Worm (Caenorhabditis elegans) whole organism, mixed stage, embryonic: ENCODE data around the gene daf-41.

ENCODE experiments used
- M03D4.4 ChIP-seq: sonication (generic microtip); optimal IDR thresholded peaks from 2 replicates; lab custom pipeline; 2017; ENCODE audit warnings: mild to moderate bottlenecking, missing genetic modification characterization, missing compliant biosample characterization
- bed-3 ChIP-seq: fragments of 200-800 bp; sonication (Bioruptor generic); optimal IDR thresholded peaks from 3 replicates; lab custom pipeline; 2018; ENCODE audit warnings: mild to moderate bottlenecking, missing genetic modification characterization, moderate library complexity, missing compliant biosample characterization
- blmp-1 ChIP-seq: fragments of 150-350 bp; optimal IDR thresholded peaks from 2 replicates; lab custom pipeline; 2014; ENCODE audit warnings: missing biosample characterization, missing genetic modification characterization
- ceh-39 ChIP-seq: fragments of 150-350 bp; optimal IDR thresholded peaks from 2 replicates; lab custom pipeline; 2014; ENCODE audit warnings: missing biosample characterization, missing genetic modification characterization
- ceh-43 ChIP-seq: fragments of 200-800 bp; sonication (Bioruptor generic); optimal IDR thresholded peaks from 2 replicates; lab custom pipeline; 2018; ENCODE audit warnings: mild to moderate bottlenecking, missing genetic modification characterization, moderate library complexity, missing compliant biosample characterization
- ceh-83 ChIP-seq: fragments of 200-800 bp; sonication (Bioruptor generic); optimal IDR thresholded peaks from 2 replicates; lab custom pipeline; 2018; ENCODE audit warnings: mild to moderate bottlenecking, missing genetic modification characterization, missing compliant biosample characterization
- ces-1 ChIP-seq: fragments of 150-350 bp; optimal IDR thresholded peaks from 2 replicates; lab custom pipeline; 2014; ENCODE audit warnings: missing biosample characterization, missing genetic modification reagents, missing genetic modification characterization
- cnd-1 ChIP-seq: fragments of 200-800 bp; sonication (Bioruptor generic); optimal IDR thresholded peaks from 2 replicates; lab custom pipeline; 2018; ENCODE audit warnings: mild to moderate bottlenecking, missing genetic modification characterization, missing compliant biosample characterization
- drap-1 ChIP-seq: fragments of 200-800 bp; sonication (Bioruptor generic); optimal IDR thresholded peaks from 3 replicates; lab custom pipeline; 2018; ENCODE audit warnings: mild to moderate bottlenecking, missing genetic modification characterization, missing compliant biosample characterization
- elt-1 ChIP-seq: sonication (generic microtip); optimal IDR thresholded peaks from 2 replicates; lab custom pipeline; 2017; ENCODE audit warnings: missing genetic modification characterization, mild to moderate bottlenecking, missing compliant biosample characterization, antibody characterized with exemption, moderate library complexity, borderline replicate concordance; ENCODE audit not compliant: insufficient read depth
- flh-1 ChIP-seq: fragments of 200-800 bp; sonication (Bioruptor generic); optimal IDR thresholded peaks from 2 replicates; lab custom pipeline; 2018; ENCODE audit warnings: mild to moderate bottlenecking, missing genetic modification characterization, moderate library complexity, missing compliant biosample characterization
- ham-2 ChIP-seq: fragments of 200-800 bp; sonication (Bioruptor generic); optimal IDR thresholded peaks from 2 replicates; lab custom pipeline; 2018; ENCODE audit warnings: mild to moderate bottlenecking, missing genetic modification characterization, missing compliant biosample characterization
- hlh-1 ChIP-seq: fragments of 150-350 bp; optimal IDR thresholded peaks from 2 replicates; lab custom pipeline; 2014; ENCODE audit warnings: missing biosample characterization, missing genetic modification reagents, missing genetic modification characterization
- lin-13 ChIP-seq: fragments of 150-350 bp; optimal IDR thresholded peaks from 2 replicates; lab custom pipeline; 2014; ENCODE audit warnings: missing biosample characterization, missing genetic modification characterization
- lin-32 ChIP-seq: fragments of 200-800 bp; sonication (Bioruptor generic); optimal IDR thresholded peaks from 2 replicates; lab custom pipeline; 2018; ENCODE audit warnings: mild to moderate bottlenecking, missing genetic modification characterization, missing compliant biosample characterization
- lsy-2 ChIP-seq: fragments of 150-350 bp; optimal IDR thresholded peaks from 2 replicates; lab custom pipeline; 2014; ENCODE audit warnings: missing biosample characterization, missing genetic modification characterization
- mls-2 ChIP-seq: sonication (generic microtip); optimal IDR thresholded peaks from 2 replicates; lab custom pipeline; 2016; ENCODE audit warnings: mild to moderate bottlenecking, missing genetic modification characterization, moderate library complexity, missing compliant biosample characterization
- nhr-12 ChIP-seq: fragments of 150-350 bp; optimal IDR thresholded peaks from 2 replicates; lab custom pipeline; 2014; ENCODE audit warnings: missing biosample characterization, missing genetic modification characterization
- nhr-2 ChIP-seq: fragments of 150-350 bp; optimal IDR thresholded peaks from 2 replicates; lab custom pipeline; 2014; ENCODE audit warnings: missing biosample characterization, missing genetic modification characterization
- nhr-28 ChIP-seq: fragments of 150-350 bp; optimal IDR thresholded peaks from 2 replicates; lab custom pipeline; 2014; ENCODE audit warnings: missing biosample characterization, missing genetic modification characterization
- nhr-76 ChIP-seq: sonication (generic microtip); optimal IDR thresholded peaks from 2 replicates; lab custom pipeline; 2017; ENCODE audit warnings: missing biosample characterization, missing genetic modification characterization
- pha-4 ChIP-seq: fragments of 150-350 bp; optimal IDR thresholded peaks from 2 replicates; lab custom pipeline; 2018; ENCODE audit warnings: missing biosample characterization, missing genetic modification reagents, missing genetic modification characterization
- sem-2 ChIP-seq: fragments of 200-800 bp; sonication (Bioruptor generic); optimal IDR thresholded peaks from 2 replicates; lab custom pipeline; 2018; ENCODE audit warnings: mild to moderate bottlenecking, missing genetic modification characterization, missing compliant biosample characterization
- snpc-4 ChIP-seq: fragments of 150-350 bp; optimal IDR thresholded peaks from 2 replicates; lab custom pipeline; 2014; ENCODE audit warnings: missing biosample characterization, missing genetic modification characterization
- sptf-1 ChIP-seq: sonication (generic microtip); optimal IDR thresholded peaks from 2 replicates; lab custom pipeline; 2017; ENCODE audit warnings: mild to moderate bottlenecking, missing genetic modification characterization, moderate library complexity, missing compliant biosample characterization
- tbx-8 ChIP-seq: fragments of 200-800 bp; sonication (Bioruptor generic); optimal IDR thresholded peaks from 2 replicates; lab custom pipeline; 2018; ENCODE audit warnings: mild to moderate bottlenecking, missing genetic modification characterization, moderate library complexity, missing compliant biosample characterization
- unc-120 ChIP-seq: sonication (generic microtip); optimal IDR thresholded peaks from 2 replicates; lab custom pipeline; 2017; ENCODE audit warnings: missing genetic modification characterization, missing compliant biosample characterization; ENCODE audit not compliant: poor library complexity, severe bottlenecking
- unc-39 ChIP-seq: fragments of 150-350 bp; optimal IDR thresholded peaks from 2 replicates; lab custom pipeline; 2014; ENCODE audit warnings: missing biosample characterization, missing genetic modification characterization
- unc-62 ChIP-seq: fragments of 150-350 bp; optimal IDR thresholded peaks from 2 replicates; lab custom pipeline; 2014; ENCODE audit warnings: missing biosample characterization, missing genetic modification reagents, missing genetic modification characterization
- zip-8 ChIP-seq: fragments of 150-350 bp; optimal IDR thresholded peaks from 2 replicates; lab custom pipeline; 2014; ENCODE audit warnings: missing biosample characterization, missing genetic modification characterization
- ztf-11 ChIP-seq: fragments of 150-350 bp; optimal IDR thresholded peaks from 2 replicates; lab custom pipeline; 2014; ENCODE audit warnings: missing biosample characterization, missing genetic modification characterization

Gene daf-41

ce11 chrIII:5254108-5254507 lies 20.5 kb downstream of the daf-41 start, which contains the start of the genes sumv-1 and gop-1:
Gene sumv-1 (minus strand): TSS chrIII:5254187.
Gene gop-1 (plus strand): TSS chrIII:5254438.
- TF ChIP-seq snpc-4 (tag; lab: Kevin White, UChicago), result no peak
- TF ChIP-seq ces-1 (GFP tag; lab: Kevin White, UChicago), result peak; percentile 36
- no peak for TF ChIP-seq ceh-43 (GFP tag; lab: Kevin White, UChicago)

DNA sequence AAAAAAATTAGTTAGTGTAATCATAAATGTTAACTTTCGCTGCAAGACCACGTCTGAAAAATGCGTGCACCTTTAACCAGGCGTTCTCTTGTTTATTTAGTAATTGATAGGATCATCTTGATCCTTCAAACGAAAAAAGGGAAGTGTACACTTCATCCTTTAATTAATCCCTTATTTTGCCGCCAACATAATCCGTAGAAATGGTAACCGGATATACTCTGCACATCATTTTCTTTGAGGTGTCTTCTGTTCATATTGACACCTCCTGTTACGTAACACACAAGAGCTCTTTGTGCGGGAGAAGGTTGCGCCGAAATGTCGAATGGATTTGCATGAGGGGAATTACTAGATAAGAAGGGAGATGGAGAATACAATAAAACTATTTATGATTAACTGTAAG lies 25.9 kb downstream of the daf-41 start:
- TF ChIP-seq bed-3 (no peak), zip-8 (peak; percentile 14), unc-120 (tag; lab: Kevin White, UChicago) (no peak), sptf-1 (tag; lab: Kevin White, UChicago) (no peak), nhr-2 (tag; lab: Kevin White, UChicago) (peak; percentile 81), M03D4.4 (tag; lab: Kevin White, UChicago) (no peak)

- TF ChIP-seq mls-2 (tag; lab: Kevin White, UChicago) (no peak), nhr-2 (tag; lab: Kevin White, UChicago) (peak; percentile 92)
Measured at ce11 chrIII:5245067-5245466, 29.5 kb downstream of the daf-41 start.

DNA sequence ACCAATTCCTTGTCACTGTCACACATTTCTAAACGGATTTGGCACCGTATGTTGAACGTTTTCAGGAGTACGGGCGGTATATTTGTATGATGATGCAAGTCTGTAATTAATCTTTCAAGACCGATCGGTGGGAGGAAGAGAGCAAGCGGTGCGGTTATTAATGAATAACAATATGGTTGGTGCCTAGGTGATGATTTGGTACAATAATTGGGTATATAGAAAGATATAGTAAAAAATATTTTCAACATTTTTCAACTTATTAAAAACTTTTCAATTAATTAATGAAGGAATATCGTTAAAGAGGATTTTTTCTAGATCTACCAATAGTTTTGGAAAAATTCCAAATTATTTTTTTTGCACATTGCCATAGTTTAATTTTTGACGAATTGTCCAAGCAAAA lies 30.0 kb downstream of the daf-41 start, which contains the start of gene cnd-1:
Gene cnd-1, minus strand, starts transcription at position 101 of the 400 bp plus-strand sequence.
- no peak for TF ChIP-seq bed-3
- no peak for TF ChIP-seq nhr-76
- no peak for TF ChIP-seq nhr-12 (tag; lab: Kevin White, UChicago)
- peak; percentile 72 for TF ChIP-seq nhr-2 (tag; lab: Kevin White, UChicago)
- no peak for TF ChIP-seq flh-1
- no peak for TF ChIP-seq lsy-2 (tag; lab: Kevin White, UChicago)

DNA sequence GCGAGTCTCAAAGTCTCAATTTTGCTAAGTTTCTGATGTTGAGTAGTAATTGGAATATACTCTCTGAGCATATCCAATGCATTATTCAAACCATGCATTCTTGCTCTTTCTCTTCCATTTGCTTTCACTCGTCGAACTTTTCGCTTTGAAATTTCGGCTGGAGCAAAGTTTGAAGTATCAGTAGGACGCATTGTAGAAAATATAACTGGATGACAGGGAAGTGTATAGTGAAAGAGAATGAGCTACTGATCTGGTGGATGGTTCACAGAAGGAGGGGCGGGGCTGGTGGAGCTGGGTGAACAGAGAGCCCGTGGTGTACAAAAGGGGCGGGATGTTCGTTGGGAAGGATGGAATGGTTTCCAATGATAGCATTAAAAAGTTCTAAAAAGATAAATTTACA lies 32.7 kb downstream of the daf-41 start:
- no peak for TF ChIP-seq lsy-2 (tag; lab: Kevin White, UChicago)
- no peak for TF ChIP-seq lin-13 (tag; lab: Kevin White, UChicago)
- TF ChIP-seq cnd-1 (tag; lab: Kevin White, UChicago), result no peak
- no peak for TF ChIP-seq blmp-1 (tag; lab: Kevin White, UChicago)
- no peak for TF ChIP-seq elt-1
- TF ChIP-seq sem-2 (GFP tag; lab: Kevin White, UChicago), result no peak
- TF ChIP-seq nhr-2 (tag; lab: Kevin White, UChicago), result no peak

DNA sequence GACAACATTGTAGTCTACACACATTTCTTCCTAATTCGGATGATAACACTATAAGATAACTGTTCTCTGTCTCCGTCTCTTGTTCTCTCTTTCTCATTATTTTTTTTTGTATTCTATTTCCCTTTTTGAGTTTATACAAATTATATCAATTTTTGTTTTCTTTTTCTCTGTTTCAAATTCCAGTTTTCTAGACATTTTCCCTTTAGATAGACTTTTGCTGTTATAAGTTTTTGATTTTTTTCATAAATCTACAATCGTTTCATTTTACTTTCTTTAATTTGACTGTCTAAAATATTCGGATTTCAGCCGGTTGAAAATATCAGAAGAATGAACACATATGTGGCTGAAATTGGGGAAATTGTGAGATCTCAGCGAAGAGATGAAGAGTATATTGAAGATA lies 38.5 kb downstream of the daf-41 start, which contains the start of gene prx-10:
Gene prx-10, plus strand, starts transcription at position 301 of the 400 bp plus-strand sequence.
- TF ChIP-seq ceh-43 (GFP tag; lab: Kevin White, UChicago) (no peak), lin-13 (tag; lab: Kevin White, UChicago) (no peak), unc-39 (tag; lab: Kevin White, UChicago) (no peak), cnd-1 (tag; lab: Kevin White, UChicago) (no peak), lin-32 (no peak), ham-2 (GFP tag; lab: Kevin White, UChicago) (no peak), ces-1 (GFP tag; lab: Kevin White, UChicago) (no peak), snpc-4 (tag; lab: Kevin White, UChicago) (no peak), tbx-8 (no peak), lsy-2 (tag; lab: Kevin White, UChicago) (no peak), unc-120 (tag; lab: Kevin White, UChicago) (no peak), drap-1 (GFP tag; lab: Kevin White, UChicago) (no peak), zip-8 (no peak), sem-2 (GFP tag; lab: Kevin White, UChicago) (no peak), hlh-1 (no peak), unc-62 (GFP tag; lab: Kevin White, UChicago) (no peak), nhr-28 (tag; lab: Kevin White, UChicago) (no peak)

- no peak for TF ChIP-seq nhr-12 (tag; lab: Kevin White, UChicago)
- TF ChIP-seq elt-1, result no peak
- no peak for TF ChIP-seq ztf-11 (tag; lab: Kevin White, UChicago)
- no peak for TF ChIP-seq ceh-83 (GFP tag; lab: Kevin White, UChicago)
- no peak for TF ChIP-seq ces-1 (GFP tag; lab: Kevin White, UChicago)
- no peak for TF ChIP-seq zip-8
- TF ChIP-seq sptf-1 (tag; lab: Kevin White, UChicago), result no peak
- TF ChIP-seq cnd-1 (tag; lab: Kevin White, UChicago), result no peak
- no peak for TF ChIP-seq flh-1
- TF ChIP-seq lin-13 (tag; lab: Kevin White, UChicago), result no peak
- no peak for TF ChIP-seq hlh-1
- no peak for TF ChIP-seq M03D4.4 (tag; lab: Kevin White, UChicago)
- no peak for TF ChIP-seq ceh-39
- TF ChIP-seq nhr-28 (tag; lab: Kevin White, UChicago), result no peak
- no peak for TF ChIP-seq pha-4 (tag; lab: Kevin White, UChicago)
- no peak for TF ChIP-seq drap-1 (GFP tag; lab: Kevin White, UChicago)
Measured at ce11 chrIII:5234312-5234711, 40.3 kb downstream of the daf-41 start, which contains the start of gene mrps-26. Gene mrps-26 (plus strand): TSS chrIII:5234612.
